Worm (Caenorhabditis elegans): Measurements from ENCODE around the gene Y69A2AR.18.

ce11 chrIV:2451655-2452054 is 43.9 kb upstream of the Y69A2AR.18 start:
- TF ChIP-seq W03F9.2 (tag; optimal IDR thresholded peaks at IDR 0.05) (no peak), him-1 (tag; optimal IDR thresholded peaks at IDR 0.05) (no peak), dao-5 (tag; optimal IDR thresholded peaks at IDR 0.05) (no peak)

All from whole organism, L4/young adult.